Worm (Caenorhabditis elegans) whole organism, L1 larva: ENCODE measurements around the gene srlf-24.

Experiments used
- Y116A8C.19 ChIP-seq: sonication (generic microtip); optimal IDR thresholded peaks from 2 replicates; lab custom pipeline; 2016; ENCODE audit warnings: missing compliant biosample characterization, missing genetic modification characterization, borderline replicate concordance
- alr-1 ChIP-seq: fragments of 200-800 bp; sonication (Bioruptor generic); optimal IDR thresholded peaks from 2 replicates; lab custom pipeline; 2018; ENCODE audit warnings: borderline replicate concordance, mild to moderate bottlenecking, missing genetic modification characterization, missing compliant biosample characterization
- aly-2 ChIP-seq: fragments of 150-350 bp; optimal IDR thresholded peaks from 2 replicates; lab custom pipeline; 2014; ENCODE audit warnings: missing biosample characterization, missing genetic modification characterization
- ceh-8 ChIP-seq: fragments of 200-800 bp; sonication (Bioruptor generic); optimal IDR thresholded peaks from 2 replicates; lab custom pipeline; 2018; ENCODE audit warnings: mild to moderate bottlenecking, missing genetic modification characterization, moderate library complexity, missing compliant biosample characterization
- ceh-82 ChIP-seq, 3 experiments: fragments of 150-350 bp in 1 of 3; sonication (generic microtip) in 2 of 3; optimal IDR thresholded peaks; 2 replicates each; lab custom pipeline; 2014 to 2017; ENCODE audit warnings: missing biosample characterization in 3 of 3, missing genetic modification characterization in 3 of 3
- dpl-1 ChIP-seq, 3 experiments: fragments of 150-350 bp in 2 of 3; sonication (generic microtip) in 1 of 3; optimal IDR thresholded peaks; 2 replicates each; lab custom pipeline; 2014 to 2017; ENCODE audit warnings: missing biosample characterization in 3 of 3, missing genetic modification characterization in 3 of 3, missing genetic modification reagents in 3 of 3
- efl-1 ChIP-seq, 4 experiments: fragments of 150-350 bp; optimal IDR thresholded peaks in 3 of 4; peaks in 1 of 4; 1 replicate in 1 of 4; 2 replicates in 3 of 4; lab custom pipeline; 2014; ENCODE audit warnings: missing biosample characterization in 2 of 4, missing genetic modification characterization in 2 of 4, missing genetic modification reagents in 2 of 4
- egl-27 ChIP-seq, 2 experiments: fragments of 150-350 bp in 1 of 2; sonication (generic microtip); optimal IDR thresholded peaks; 3 replicates each; lab custom pipeline; 2017 to 2018; ENCODE audit warnings: missing biosample characterization in 2 of 2, missing genetic modification characterization in 2 of 2, missing genetic modification reagents in 2 of 2
- elt-2 ChIP-seq: sonication (generic microtip); optimal IDR thresholded peaks from 2 replicates; lab custom pipeline; 2016; ENCODE audit warnings: missing genetic modification characterization, mild to moderate bottlenecking, inconsistent platforms, missing compliant biosample characterization, missing genetic modification reagents
- fkh-4 ChIP-seq: sonication (generic microtip); optimal IDR thresholded peaks from 2 replicates; lab custom pipeline; 2016; ENCODE audit warnings: missing compliant biosample characterization, missing genetic modification characterization, borderline replicate concordance
- hpl-2 ChIP-seq: fragments of 150-350 bp; optimal IDR thresholded peaks from 2 replicates; lab custom pipeline; 2014; ENCODE audit warnings: missing biosample characterization, missing genetic modification reagents, missing genetic modification characterization
- irx-1 ChIP-seq: sonication (generic microtip); optimal IDR thresholded peaks from 2 replicates; lab custom pipeline; 2016; ENCODE audit warnings: missing genetic modification characterization, missing compliant biosample characterization
- lin-13 ChIP-seq: fragments of 150-350 bp; optimal IDR thresholded peaks from 2 replicates; lab custom pipeline; 2014; ENCODE audit warnings: missing biosample characterization, missing genetic modification reagents, missing genetic modification characterization
- lin-15B ChIP-seq: fragments of 150-350 bp; sonication (generic microtip); optimal IDR thresholded peaks from 3 replicates; lab custom pipeline; 2014; ENCODE audit warnings: missing biosample characterization, missing genetic modification characterization
- lsy-2 ChIP-seq, 2 experiments: fragments of 150-350 bp; optimal IDR thresholded peaks; 2 replicates each; lab custom pipeline; 2014; ENCODE audit warnings: missing biosample characterization in 2 of 2, missing genetic modification characterization in 2 of 2
- mab-9 ChIP-seq: fragments of 200-800 bp; sonication (Bioruptor generic); IDR thresholded peaks from 2 replicates; pipeline ENCODE4 v1.3.6; 2022; ENCODE audit warnings: missing genetic modification reagents, missing genetic modification characterization, missing compliant biosample characterization
- mdl-1 ChIP-seq, 2 experiments: fragments of 150-350 bp; optimal IDR thresholded peaks; 2 replicates each; lab custom pipeline; 2014 to 2017; ENCODE audit warnings: missing biosample characterization in 2 of 2, missing genetic modification characterization in 2 of 2, inconsistent platforms in 1 of 2
- nhr-11 ChIP-seq: fragments of 150-350 bp; optimal IDR thresholded peaks from 2 replicates; lab custom pipeline; 2014; ENCODE audit warnings: missing biosample characterization, missing genetic modification characterization
- nhr-12 ChIP-seq: sonication (generic microtip); optimal IDR thresholded peaks from 2 replicates; lab custom pipeline; 2017; ENCODE audit warnings: missing biosample characterization, missing genetic modification characterization
- nhr-237 ChIP-seq: fragments of 150-350 bp; optimal IDR thresholded peaks from 2 replicates; lab custom pipeline; 2014; ENCODE audit warnings: missing biosample characterization, missing genetic modification characterization
- nhr-71 ChIP-seq: sonication (generic microtip); optimal IDR thresholded peaks from 2 replicates; lab custom pipeline; 2016; ENCODE audit warnings: mild to moderate bottlenecking, missing genetic modification characterization, moderate library complexity, missing compliant biosample characterization
- nhr-76 ChIP-seq: sonication (generic microtip); optimal IDR thresholded peaks from 2 replicates; lab custom pipeline; 2017; ENCODE audit warnings: missing biosample characterization, missing genetic modification characterization
- nhr-85 ChIP-seq: sonication (generic microtip); peaks from one replicate; lab custom pipeline; 2016; ENCODE audit warnings: missing genetic modification characterization, inconsistent platforms, missing compliant biosample characterization
- pag-3 ChIP-seq: sonication (generic microtip); optimal IDR thresholded peaks from 2 replicates; lab custom pipeline; 2017; ENCODE audit warnings: missing genetic modification characterization, mild to moderate bottlenecking, missing compliant biosample characterization, antibody characterized with exemption, borderline replicate concordance; ENCODE audit not compliant: insufficient read depth
- pax-3 ChIP-seq: fragments of 200-800 bp; sonication (Bioruptor generic); optimal IDR thresholded peaks from 2 replicates; lab custom pipeline; 2018; ENCODE audit warnings: mild to moderate bottlenecking, missing genetic modification characterization, moderate library complexity, missing compliant biosample characterization
- rnt-1 ChIP-seq: sonication (generic microtip); optimal IDR thresholded peaks from 2 replicates; lab custom pipeline; 2016; ENCODE audit warnings: mild to moderate bottlenecking, missing genetic modification characterization, moderate library complexity, missing compliant biosample characterization
- tlp-1 ChIP-seq: fragments of 150-350 bp; optimal IDR thresholded peaks from 2 replicates; lab custom pipeline; 2014; ENCODE audit warnings: missing biosample characterization, missing genetic modification characterization
- unc-130 ChIP-seq: fragments of 150-350 bp; optimal IDR thresholded peaks from 2 replicates; lab custom pipeline; 2017; ENCODE audit warnings: missing biosample characterization, missing genetic modification characterization, inconsistent platforms
- unc-62 ChIP-seq: fragments of 150-350 bp; optimal IDR thresholded peaks from 2 replicates; lab custom pipeline; 2014; ENCODE audit warnings: missing biosample characterization, missing genetic modification reagents, missing genetic modification characterization
- unc-86 ChIP-seq: sonication (generic microtip); optimal IDR thresholded peaks from 2 replicates; lab custom pipeline; 2016; ENCODE audit warnings: missing genetic modification characterization, missing compliant biosample characterization
- vab-15 ChIP-seq: sonication (generic microtip); optimal IDR thresholded peaks from 2 replicates; lab custom pipeline; 2017; ENCODE audit warnings: missing genotype, mild to moderate bottlenecking, missing genetic modification characterization, missing compliant biosample characterization
- zag-1 ChIP-seq: fragments of 150-350 bp; optimal IDR thresholded peaks from 2 replicates; lab custom pipeline; 2014; ENCODE audit warnings: missing biosample characterization, missing genetic modification characterization

Gene srlf-24

ce11 chrIV:11142314-11143227, 36.9 kb upstream of the srlf-24 start, which contains the start of gene skih-2 (continued):
- TF ChIP-seq aly-2 (tag; lab: Kevin White, UChicago) (no peak), lin-15B (tag; lab: Kevin White, UChicago) (peak; percentile 32), nhr-85 (tag; lab: Kevin White, UChicago) (peak; percentile 68)

DNA sequence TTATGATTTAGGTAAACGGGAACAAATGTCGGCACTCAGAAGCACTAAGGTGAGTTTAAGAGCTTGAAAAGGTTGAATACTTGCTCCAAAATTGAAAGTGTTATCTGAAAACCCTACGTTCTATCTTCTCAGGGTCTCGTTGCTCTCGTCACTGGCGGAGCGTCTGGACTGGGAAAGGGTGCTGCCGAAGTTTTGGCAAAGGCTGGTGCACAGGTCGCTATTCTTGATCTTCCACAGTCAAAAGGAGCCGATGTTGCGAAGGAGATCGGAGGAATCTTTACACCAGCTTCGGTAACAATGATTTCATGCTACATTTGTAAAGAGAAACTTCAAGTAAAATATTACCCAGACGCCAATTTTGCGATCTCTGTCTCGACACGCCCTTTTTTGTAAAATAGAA, 25.6 kb upstream of the srlf-24 start, which contains the start of gene ard-1:
TSS of gene ard-1 (plus strand) at position 12 of the 400 bp plus-strand sequence.
- TF ChIP-seq zag-1 (no peak), pag-3 (tag; lab: Kevin White, UChicago) (no peak), lsy-2 (tag; optimal IDR thresholded peaks at IDR 0.05; lab: Kevin White, UChicago) (no peak), vab-15 (tag; lab: Kevin White, UChicago) (no peak), nhr-76 (tag; lab: Kevin White, UChicago) (no peak), tlp-1 (tag; lab: Kevin White, UChicago) (no peak), hpl-2 (no peak), alr-1 (tag; lab: Kevin White, UChicago) (no peak), unc-62 (GFP tag; lab: Kevin White, UChicago) (no peak), rnt-1 (no peak), unc-130 (tag; lab: Kevin White, UChicago) (no peak), mdl-1 (tag; optimal IDR thresholded peaks at IDR 0.05; lab: Kevin White, UChicago) (no peak), ceh-82 (tag; optimal IDR thresholded peaks at IDR 0.05; lab: Kevin White, UChicago) (no peak), efl-1 (optimal IDR thresholded peaks at IDR 0.05; lab: Kevin White, UChicago) (no peak), efl-1 (GFP tag; optimal IDR thresholded peaks at IDR 0.05 in 1 of 2; lab: Kevin White, UChicago) (no peak), egl-27 (tag; optimal IDR thresholded peaks at IDR 0.05; lab: Kevin White, UChicago) (no peak)
- TF ChIP-seq, all 84 proteins: peak for 0

ce11 chrIV:11130774-11131173, 25.1 kb upstream of the srlf-24 start:
- TF ChIP-seq lsy-2 (tag; optimal IDR thresholded peaks at IDR 0.05; lab: Kevin White, UChicago) (peak in 1 of 2 experiments; percentile 28), elt-2 (tag; lab: Kevin White, UChicago) (peak; percentile 1), pax-3 (tag; lab: Kevin White, UChicago) (no peak), vab-15 (tag; lab: Kevin White, UChicago) (no peak), fkh-4 (no peak), rnt-1 (peak; percentile 31), nhr-71 (tag; lab: Kevin White, UChicago) (peak; percentile 8), nhr-12 (tag; lab: Kevin White, UChicago) (no peak), efl-1 (optimal IDR thresholded peaks at IDR 0.05; lab: Kevin White, UChicago) (no peak), efl-1 (GFP tag; optimal IDR thresholded peaks at IDR 0.05 in 1 of 2; lab: Kevin White, UChicago) (peak in 1 of 2 experiments; percentile 66)

DNA sequence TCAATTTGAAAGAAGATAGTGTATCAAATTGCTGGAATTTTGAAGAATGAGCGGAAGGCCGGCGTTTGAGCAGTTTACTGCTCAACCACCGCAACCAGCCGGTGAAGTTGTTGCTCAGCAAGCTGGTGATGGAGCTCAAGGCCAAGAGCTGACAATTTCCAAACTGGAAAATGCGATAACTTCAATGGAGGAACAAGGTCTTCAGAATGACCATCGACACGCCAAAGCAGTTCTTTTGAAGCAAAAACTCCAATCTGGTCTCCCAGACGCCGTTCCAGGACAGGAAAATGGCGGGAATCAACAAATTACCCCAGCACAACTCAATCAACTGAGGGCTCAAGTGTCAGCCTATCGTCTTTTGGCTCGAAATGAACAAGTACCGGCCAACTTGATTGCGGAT, 20.4 kb upstream of the srlf-24 start:
- TF ChIP-seq nhr-12 (tag; lab: Kevin White, UChicago) (no peak), mab-9 (GFP tag; lab: Robert Waterston, UW) (no peak), nhr-11 (tag; lab: Kevin White, UChicago) (no peak), nhr-76 (tag; lab: Kevin White, UChicago) (no peak), ceh-8 (GFP tag; lab: Kevin White, UChicago) (no peak), mdl-1 (tag; optimal IDR thresholded peaks at IDR 0.05; lab: Kevin White, UChicago) (no peak), Y116A8C.19 (tag; lab: Kevin White, UChicago) (no peak), irx-1 (tag; lab: Kevin White, UChicago) (no peak), nhr-237 (tag; lab: Kevin White, UChicago) (no peak), unc-86 (tag; lab: Kevin White, UChicago) (no peak)

ce11 chrIV:11126004-11126027, 20.2 kb upstream of the srlf-24 start, which contains the start of gene swsn-4:
Gene swsn-4 (plus strand): TSS chrIV:11126024.
- TF ChIP-seq ceh-8 (GFP tag; lab: Kevin White, UChicago): no peak
- TF ChIP-seq lin-13 (GFP tag; lab: Kevin White, UChicago): no peak
- TF ChIP-seq dpl-1 (GFP tag; optimal IDR thresholded peaks at IDR 0.05; lab: Kevin White, UChicago): no peak
- no peak for TF ChIP-seq mdl-1 (tag; optimal IDR thresholded peaks at IDR 0.05; lab: Kevin White, UChicago)
- no peak for TF ChIP-seq pag-3 (tag; lab: Kevin White, UChicago)
